Fruit fly (Drosophila melanogaster) whole organism, embryonic: Measurements from ENCODE around the gene ppk20.
A peak's percentile ranks its signal among the peaks of the same experiment; 100 is the strongest.

Experiments used
- CG11398 ChIP-seq: fragments of 200-800 bp; sonication (Bioruptor generic); optimal IDR thresholded peaks from 2 replicates; lab custom pipeline; 2016; ENCODE audit warnings: missing biosample characterization, missing genetic modification characterization
- CG12104 ChIP-seq: fragments of 200-800 bp; sonication (Bioruptor generic); optimal IDR thresholded peaks from 3 replicates; lab custom pipeline; 2016; ENCODE audit warnings: missing biosample characterization, missing genetic modification characterization
- CG12155 ChIP-seq: fragments of 200-800 bp; sonication (Bioruptor generic); optimal IDR thresholded peaks from 3 replicates; lab custom pipeline; 2016; ENCODE audit warnings: missing biosample characterization, missing genetic modification characterization
- CG12299 ChIP-seq: fragments of 200-800 bp; sonication (Bioruptor generic); optimal IDR thresholded peaks from 2 replicates; lab custom pipeline; 2018; ENCODE audit warnings: missing biosample characterization, mild to moderate bottlenecking, missing genetic modification characterization
- CG12659 ChIP-seq: fragments of 200-800 bp; sonication (Bioruptor generic); optimal IDR thresholded peaks from 3 replicates; lab custom pipeline; 2017; ENCODE audit warnings: mild to moderate bottlenecking, missing biosample characterization, missing genetic modification reagents, missing genetic modification characterization
- CG13894 ChIP-seq: fragments of 200-800 bp; sonication (Bioruptor generic); optimal IDR thresholded peaks from 3 replicates; lab custom pipeline; 2018; ENCODE audit warnings: missing biosample characterization, mild to moderate bottlenecking, missing genetic modification characterization, moderate library complexity
- CG15269 ChIP-seq: fragments of 200-800 bp; sonication (Bioruptor generic); optimal IDR thresholded peaks from 2 replicates; lab custom pipeline; 2018; ENCODE audit warnings: missing biosample characterization, mild to moderate bottlenecking, missing genetic modification characterization, moderate library complexity
- CG1602 ChIP-seq: fragments of 200-800 bp; sonication (Bioruptor generic); optimal IDR thresholded peaks from 3 replicates; lab custom pipeline; 2016; ENCODE audit warnings: missing biosample characterization, missing genetic modification characterization
- CG17912 ChIP-seq: fragments of 200-800 bp; sonication (Bioruptor generic); optimal IDR thresholded peaks from 2 replicates; lab custom pipeline; 2018; ENCODE audit warnings: missing biosample characterization, mild to moderate bottlenecking, missing genetic modification characterization
- CG1832 ChIP-seq: fragments of 200-800 bp; sonication (Bioruptor generic); optimal IDR thresholded peaks from 2 replicates; lab custom pipeline; 2017; ENCODE audit warnings: missing biosample characterization, mild to moderate bottlenecking, missing genetic modification characterization, inconsistent platforms
- CG31224 ChIP-seq: fragments of 200-800 bp; sonication (Bioruptor generic); IDR thresholded peaks from 2 replicates; pipeline ENCODE4 v1.3.6; 2022; ENCODE audit warnings: missing biosample characterization, missing genetic modification characterization
- CG3407 ChIP-seq: fragments of 200-800 bp; sonication (Bioruptor generic); optimal IDR thresholded peaks from 2 replicates; lab custom pipeline; 2018; ENCODE audit warnings: missing biosample characterization, mild to moderate bottlenecking, missing genetic modification characterization
- CG34224 ChIP-seq: fragments of 200-800 bp; sonication (Bioruptor generic); IDR thresholded peaks from 3 replicates; pipeline ENCODE4 v1.3.6; 2022; ENCODE audit warnings: missing biosample characterization, missing genetic modification characterization; ENCODE audit not compliant: partially characterized antibody
- CG4282 ChIP-seq: fragments of 200-800 bp; sonication (Bioruptor generic); optimal IDR thresholded peaks from 2 replicates; lab custom pipeline; 2016; ENCODE audit warnings: missing biosample characterization, missing genetic modification characterization
- CG4707 ChIP-seq: fragments of 200-800 bp; sonication (Bioruptor generic); optimal IDR thresholded peaks from 2 replicates; lab custom pipeline; 2018; ENCODE audit warnings: missing biosample characterization, mild to moderate bottlenecking, missing genetic modification characterization, moderate library complexity
- CG4854 ChIP-seq: fragments of 200-800 bp; sonication (Bioruptor generic); optimal IDR thresholded peaks from 2 replicates; lab custom pipeline; 2016; ENCODE audit warnings: missing biosample characterization, missing genetic modification characterization, inconsistent platforms
- CG6854 ChIP-seq: fragments of 200-800 bp; sonication (Bioruptor generic); optimal IDR thresholded peaks from 3 replicates; lab custom pipeline; 2017; ENCODE audit warnings: missing biosample characterization, mild to moderate bottlenecking, missing genetic modification characterization
- CG7372 ChIP-seq: fragments of 200-800 bp; sonication (Bioruptor generic); IDR thresholded peaks from 2 replicates; pipeline ENCODE4 v1.3.6; 2022; ENCODE audit warnings: missing biosample characterization, missing genetic modification characterization
- CG7963 ChIP-seq: fragments of 200-800 bp; sonication (Bioruptor generic); IDR thresholded peaks from 3 replicates; pipeline ENCODE4 v1.3.6; 2022; ENCODE audit warnings: missing biosample characterization, missing genetic modification characterization; ENCODE audit not compliant: partially characterized antibody
- CG8290 ChIP-seq, 3 experiments: fragments of 200-800 bp; sonication (Bioruptor generic); optimal IDR thresholded peaks; 2 replicates each; lab custom pipeline; 2016 to 2019; ENCODE audit warnings: missing biosample characterization in 3 of 3, missing genetic modification characterization in 3 of 3, mild to moderate bottlenecking in 2 of 3, moderate library complexity in 1 of 3
- CoRest ChIP-seq: fragments of 200-800 bp; sonication (Bioruptor generic); optimal IDR thresholded peaks from 3 replicates; lab custom pipeline; 2018; ENCODE audit warnings: missing biosample characterization, mild to moderate bottlenecking, missing genetic modification characterization, moderate library complexity
- Dp ChIP-seq: fragments of 200-800 bp; sonication (Bioruptor generic); optimal IDR thresholded peaks from 2 replicates; lab custom pipeline; 2018; ENCODE audit warnings: missing biosample characterization, mild to moderate bottlenecking, missing genetic modification characterization, moderate library complexity
- Fer1 ChIP-seq: fragments of 200-800 bp; sonication (Bioruptor generic); optimal IDR thresholded peaks from 2 replicates; lab custom pipeline; 2017; ENCODE audit warnings: missing biosample characterization, mild to moderate bottlenecking, missing genetic modification characterization
- GATAe ChIP-seq: fragments of 200-800 bp; sonication (Bioruptor generic); conservative IDR thresholded peaks from 2 replicates; pipeline ENCODE4 v1.3.6; 2022; ENCODE audit warnings: missing biosample characterization, missing genetic modification characterization
- HLH3B ChIP-seq: fragments of 200-800 bp; sonication (Bioruptor generic); IDR thresholded peaks from 2 replicates; pipeline ENCODE4 v1.3.6; 2022; ENCODE audit warnings: missing biosample characterization, missing genetic modification characterization
- HmgD ChIP-seq: fragments of 200-800 bp; sonication (Bioruptor generic); optimal IDR thresholded peaks from 3 replicates; lab custom pipeline; 2016; ENCODE audit warnings: missing biosample characterization, missing genetic modification characterization
- Tbp ChIP-seq: fragments of >200 bp; optimal IDR thresholded peaks from 2 replicates; lab custom pipeline; 2018; ENCODE audit warnings: missing biosample characterization, missing genetic modification characterization
- bbx ChIP-seq: fragments of 200-800 bp; sonication (Bioruptor generic); IDR thresholded peaks from 2 replicates; pipeline ENCODE4 v1.3.6; 2022; ENCODE audit warnings: missing biosample characterization, missing genetic modification characterization; ENCODE audit not compliant: partially characterized antibody
- crc ChIP-seq: fragments of 200-800 bp; sonication (Bioruptor generic); optimal IDR thresholded peaks from 2 replicates; lab custom pipeline; 2016; ENCODE audit warnings: missing biosample characterization, missing genetic modification characterization
- ewg ChIP-seq: fragments of 200-800 bp; sonication (Bioruptor generic); optimal IDR thresholded peaks from 3 replicates; lab custom pipeline; 2017; ENCODE audit warnings: mild to moderate bottlenecking, missing biosample characterization, missing genetic modification reagents, missing genetic modification characterization
- fd3F ChIP-seq: fragments of 200-800 bp; sonication (Bioruptor generic); optimal IDR thresholded peaks from 2 replicates; lab custom pipeline; 2018; ENCODE audit warnings: missing biosample characterization, mild to moderate bottlenecking, missing genetic modification characterization, moderate library complexity
- ftz-f1 ChIP-seq: fragments of 200-800 bp; sonication (Bioruptor generic); optimal IDR thresholded peaks from 2 replicates; lab custom pipeline; 2016; ENCODE audit warnings: missing biosample characterization, missing genetic modification characterization
- gfzf ChIP-seq: fragments of 200-800 bp; sonication (Bioruptor generic); optimal IDR thresholded peaks from 2 replicates; lab custom pipeline; 2016; ENCODE audit warnings: missing biosample characterization, mild to moderate bottlenecking, missing genetic modification characterization, moderate library complexity
- gsb ChIP-seq: fragments of 200-800 bp; sonication (Bioruptor generic); IDR thresholded peaks from 2 replicates; pipeline ENCODE4 v1.3.6; 2022; ENCODE audit warnings: missing biosample characterization, missing genetic modification characterization
- ind ChIP-seq: fragments of 200-800 bp; sonication (Bioruptor generic); optimal IDR thresholded peaks from 3 replicates; lab custom pipeline; 2016; ENCODE audit warnings: missing biosample characterization, missing genetic modification characterization
- inv ChIP-seq: fragments of 200-800 bp; sonication (Bioruptor generic); IDR thresholded peaks from 2 replicates; pipeline ENCODE4 v1.3.6; 2022; ENCODE audit warnings: missing biosample characterization, missing genetic modification characterization; ENCODE audit not compliant: partially characterized antibody
- jing ChIP-seq: fragments of 200-800 bp; sonication (Bioruptor generic); optimal IDR thresholded peaks from 2 replicates; lab custom pipeline; 2018; ENCODE audit warnings: missing biosample characterization, mild to moderate bottlenecking, missing genetic modification characterization
- ken ChIP-seq: fragments of 200-800 bp; sonication (Bioruptor generic); IDR thresholded peaks from 3 replicates; pipeline ENCODE4 v1.3.6; 2022; ENCODE audit warnings: missing biosample characterization, missing genetic modification characterization
- klu ChIP-seq: fragments of 200-800 bp; sonication (Bioruptor generic); IDR thresholded peaks from 2 replicates; pipeline ENCODE4 v1.3.6; 2022; ENCODE audit warnings: missing biosample characterization, missing genetic modification characterization
- lbe ChIP-seq: fragments of 200-800 bp; sonication (Bioruptor generic); optimal IDR thresholded peaks from 2 replicates; lab custom pipeline; 2016; ENCODE audit warnings: missing biosample characterization, mild to moderate bottlenecking, missing genetic modification characterization
- lilli ChIP-seq: fragments of 200-800 bp; sonication (Bioruptor generic); optimal IDR thresholded peaks from 3 replicates; lab custom pipeline; 2016; ENCODE audit warnings: missing biosample characterization, missing genetic modification characterization
- nom ChIP-seq: fragments of 200-800 bp; sonication (Bioruptor generic); optimal IDR thresholded peaks from 2 replicates; lab custom pipeline; 2017; ENCODE audit warnings: missing biosample characterization, missing genetic modification characterization, mild to moderate bottlenecking, moderate library complexity, missing genetic modification reagents
- odd ChIP-seq: fragments of 200-800 bp; sonication (Bioruptor generic); optimal IDR thresholded peaks from 2 replicates; lab custom pipeline; 2017; ENCODE audit warnings: missing biosample characterization, mild to moderate bottlenecking, missing genetic modification characterization
- phol ChIP-seq: fragments of 200-800 bp; sonication (Bioruptor generic); optimal IDR thresholded peaks from 3 replicates; lab custom pipeline; 2018; ENCODE audit warnings: missing biosample characterization, mild to moderate bottlenecking, missing genetic modification characterization, moderate library complexity
- shn ChIP-seq: fragments of 200-800 bp; sonication (Bioruptor generic); optimal IDR thresholded peaks from 3 replicates; lab custom pipeline; 2016; ENCODE audit warnings: missing biosample characterization, missing genetic modification characterization
- toy ChIP-seq: fragments of 200-800 bp; sonication (Bioruptor generic); IDR thresholded peaks from 2 replicates; pipeline ENCODE4 v1.3.6; 2022; ENCODE audit warnings: missing biosample characterization, missing genetic modification characterization
- trh ChIP-seq: fragments of 200-800 bp; sonication (Bioruptor generic); optimal IDR thresholded peaks from 2 replicates; lab custom pipeline; 2016; ENCODE audit warnings: missing biosample characterization, missing genetic modification characterization
- tx ChIP-seq: fragments of 200-800 bp; sonication (Bioruptor generic); optimal IDR thresholded peaks from 2 replicates; lab custom pipeline; 2016; ENCODE audit warnings: missing biosample characterization, missing genetic modification characterization
- vvl ChIP-seq: fragments of 200-800 bp; sonication (Bioruptor generic); IDR thresholded peaks from 2 replicates; pipeline ENCODE4 v1.3.6; 2022; ENCODE audit warnings: missing biosample characterization, missing genetic modification characterization
- wdn ChIP-seq: fragments of 200-800 bp; sonication (Bioruptor generic); IDR thresholded peaks from 2 replicates; pipeline ENCODE4 v1.3.6; 2022; ENCODE audit warnings: missing biosample characterization, missing genetic modification characterization
- zen2 ChIP-seq: fragments of 200-800 bp; sonication (Bioruptor generic); IDR thresholded peaks from 3 replicates; pipeline ENCODE4 v1.3.6; 2022; ENCODE audit warnings: missing biosample characterization, missing genetic modification characterization; ENCODE audit not compliant: partially characterized antibody

The ppk20 gene

DNA sequence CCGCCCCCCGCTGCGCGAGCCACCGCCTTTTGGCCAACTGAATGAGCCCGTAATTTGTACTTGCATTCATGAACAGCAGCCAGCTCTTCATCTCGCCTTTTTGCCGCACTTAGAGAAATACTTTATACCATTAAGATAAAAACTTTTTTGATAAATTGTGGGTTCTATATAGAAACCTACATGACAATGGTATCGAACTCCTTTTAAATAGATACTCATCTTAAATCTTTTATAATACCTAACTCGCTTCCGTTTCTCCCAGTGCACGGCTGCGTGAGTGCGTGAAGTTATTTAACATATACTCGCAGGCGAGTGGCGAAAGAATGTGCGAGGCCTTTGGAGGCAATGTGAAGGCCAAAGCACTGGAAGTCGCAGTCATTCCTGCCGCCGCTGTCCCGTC lies 42.8 kb downstream of the ppk20 start (continued):
- TF ChIP-seq CG12299 (tag; lab: Kevin White, UChicago) (no peak), ken (GFP tag; lab: Robert Waterston, UW) (0 out of 3 replicates have a peak, but pooled peaks have one; percentile 21), jing (GFP tag; lab: Kevin White, UChicago) (no peak), CG8290 (GFP tag; optimal IDR thresholded peaks at IDR 0.05; lab: Kevin White, UChicago) (no peak), CG8290 (tag; optimal IDR thresholded peaks at IDR 0.05; lab: Kevin White, UChicago) (no peak), ind (GFP tag; lab: Kevin White, UChicago) (peak; percentile 49), phol (tag; lab: Kevin White, UChicago) (peak; percentile 34), HmgD (GFP tag; lab: Kevin White, UChicago) (no peak), CG4854 (GFP tag; lab: Kevin White, UChicago) (no peak), CG7372 (GFP tag; lab: Robert Waterston, UW) (0 out of 2 replicates have a peak, but pooled peaks have one; percentile 6), tx (GFP tag; lab: Kevin White, UChicago) (no peak), Fer1 (GFP tag; lab: Kevin White, UChicago) (peak; percentile 62), trh (GFP tag; lab: Kevin White, UChicago) (no peak), vvl (peak; percentile 38), CG31224 (GFP tag; lab: Robert Waterston, UW) (0 out of 2 replicates have a peak, but pooled peaks have one; percentile 8), toy (no peak), GATAe (no peak), lbe (GFP tag; lab: Kevin White, UChicago) (no peak), bbx (GFP tag; lab: Robert Waterston, UW) (no peak), CG17912 (GFP tag; lab: Kevin White, UChicago) (no peak), CoRest (tag; lab: Kevin White, UChicago) (peak; percentile 25), CG4707 (GFP tag; lab: Kevin White, UChicago) (no peak), lilli (GFP tag; lab: Kevin White, UChicago) (peak; percentile 33), CG12659 (GFP tag; lab: Kevin White, UChicago) (no peak), shn (no peak), CG1832 (no peak), gsb (GFP tag; lab: Robert Waterston, UW) (no peak), CG12104 (GFP tag; lab: Kevin White, UChicago) (no peak), HLH3B (peak; percentile 67), CG11398 (GFP tag; lab: Kevin White, UChicago) (no peak), ewg (GFP tag; lab: Kevin White, UChicago) (no peak), zen2 (GFP tag; lab: Robert Waterston, UW) (no peak), nom (no peak), crc (GFP tag; lab: Kevin White, UChicago) (no peak), CG6854 (GFP tag; lab: Kevin White, UChicago) (peak; percentile 6), CG3407 (GFP tag; lab: Kevin White, UChicago) (no peak), CG7963 (GFP tag; lab: Robert Waterston, UW) (no peak), Tbp (no peak), CG34224 (no peak), CG15269 (tag; lab: Kevin White, UChicago) (peak; percentile 41), CG13894 (tag; lab: Kevin White, UChicago) (no peak), gfzf (GFP tag; lab: Kevin White, UChicago) (no peak), wdn (GFP tag; lab: Robert Waterston, UW) (no peak), inv (GFP tag; lab: Robert Waterston, UW) (no peak), CG1602 (GFP tag; lab: Kevin White, UChicago) (no peak), odd (GFP tag; lab: Kevin White, UChicago) (no peak), ftz-f1 (GFP tag; lab: Kevin White, UChicago) (no peak), CG12155 (peak; percentile 9), fd3F (peak; percentile 10), Dp (GFP tag; lab: Kevin White, UChicago) (no peak), klu (no peak), CG4282 (GFP tag; lab: Kevin White, UChicago) (no peak)
